Fruit fly (Drosophila melanogaster) whole organism, embryonic: ENCODE measurements around the gene dbr.

Source experiments
- Atf-2 ChIP-seq: fragments of 200-800 bp; sonication (Bioruptor generic); optimal IDR thresholded peaks from 2 replicates; lab custom pipeline; 2016; ENCODE audit warnings: missing biosample characterization, missing genetic modification characterization
- Atf6 ChIP-seq: fragments of 200-800 bp; sonication (Bioruptor generic); IDR thresholded peaks from 2 replicates; pipeline ENCODE4 v1.3.6; 2022; ENCODE audit warnings: missing biosample characterization, missing genetic modification characterization
- CG12769 ChIP-seq: fragments of 200-800 bp; sonication (Bioruptor generic); optimal IDR thresholded peaks from 2 replicates; lab custom pipeline; 2019; ENCODE audit warnings: missing biosample characterization, mild to moderate bottlenecking, missing genetic modification characterization, moderate library complexity
- CG14441 ChIP-seq: fragments of 200-800 bp; sonication (Bioruptor generic); IDR thresholded peaks from 2 replicates; pipeline ENCODE4 v1.3.6; 2022; ENCODE audit warnings: missing biosample characterization, missing genetic modification characterization
- CG14667 ChIP-seq: fragments of 200-800 bp; sonication (Bioruptor generic); IDR thresholded peaks from 2 replicates; pipeline ENCODE4 v1.3.6; 2022; ENCODE audit warnings: missing biosample characterization, missing genetic modification characterization
- CG14965 ChIP-seq: fragments of 200-800 bp; sonication (Bioruptor generic); optimal IDR thresholded peaks from 2 replicates; lab custom pipeline; 2016; ENCODE audit warnings: missing biosample characterization, missing genetic modification characterization, borderline replicate concordance
- CG15601 ChIP-seq: fragments of 200-800 bp; sonication (Bioruptor generic); optimal IDR thresholded peaks from 3 replicates; lab custom pipeline; 2019; ENCODE audit warnings: missing biosample characterization, mild to moderate bottlenecking, missing genetic modification characterization, moderate library complexity
- CG17361 ChIP-seq: fragments of 200-800 bp; sonication (Bioruptor generic); IDR thresholded peaks from 3 replicates; pipeline ENCODE4 v1.3.6; 2022; ENCODE audit warnings: missing biosample characterization, missing genetic modification characterization
- CG17385 ChIP-seq: fragments of 200-800 bp; sonication (Bioruptor generic); optimal IDR thresholded peaks from 3 replicates; lab custom pipeline; 2018; ENCODE audit warnings: missing biosample characterization, mild to moderate bottlenecking, missing genetic modification characterization
- CG17802 ChIP-seq: fragments of 200-800 bp; sonication (Bioruptor generic); optimal IDR thresholded peaks from 2 replicates; lab custom pipeline; 2018; ENCODE audit warnings: missing biosample characterization, mild to moderate bottlenecking, missing genetic modification characterization, moderate library complexity
- CG1832 ChIP-seq: fragments of 200-800 bp; sonication (Bioruptor generic); optimal IDR thresholded peaks from 2 replicates; lab custom pipeline; 2017; ENCODE audit warnings: missing biosample characterization, mild to moderate bottlenecking, missing genetic modification characterization, inconsistent platforms
- CG2120 ChIP-seq: fragments of 200-800 bp; sonication (Bioruptor generic); optimal IDR thresholded peaks from 3 replicates; lab custom pipeline; 2016; ENCODE audit warnings: missing biosample characterization, missing genetic modification characterization
- CG30403 ChIP-seq: fragments of 200-800 bp; sonication (Bioruptor generic); optimal IDR thresholded peaks from 3 replicates; lab custom pipeline; 2016; ENCODE audit warnings: missing biosample characterization, missing genetic modification characterization
- CG31224 ChIP-seq: fragments of 200-800 bp; sonication (Bioruptor generic); IDR thresholded peaks from 2 replicates; pipeline ENCODE4 v1.3.6; 2022; ENCODE audit warnings: missing biosample characterization, missing genetic modification characterization
- CG31441 ChIP-seq: fragments of 200-800 bp; sonication (Bioruptor generic); IDR thresholded peaks from 2 replicates; pipeline ENCODE4 v1.3.6; 2022; ENCODE audit warnings: missing biosample characterization, missing genetic modification characterization
- CG34224 ChIP-seq: fragments of 200-800 bp; sonication (Bioruptor generic); IDR thresholded peaks from 3 replicates; pipeline ENCODE4 v1.3.6; 2022; ENCODE audit warnings: missing biosample characterization, missing genetic modification characterization; ENCODE audit not compliant: partially characterized antibody
- CG4404 ChIP-seq: fragments of 200-800 bp; sonication (Bioruptor generic); IDR thresholded peaks from 2 replicates; pipeline ENCODE4 v1.3.6; 2022; ENCODE audit warnings: missing biosample characterization, missing genetic modification characterization
- CG4617 ChIP-seq: fragments of 200-800 bp; sonication (Bioruptor generic); optimal IDR thresholded peaks from 3 replicates; lab custom pipeline; 2016; ENCODE audit warnings: missing biosample characterization, missing genetic modification characterization, borderline replicate concordance
- CG6175 ChIP-seq: fragments of 200-800 bp; sonication (Bioruptor generic); IDR thresholded peaks from 3 replicates; pipeline ENCODE4 v1.3.6; 2022; ENCODE audit warnings: missing biosample characterization, missing genetic modification characterization
- CG6654 ChIP-seq: fragments of 200-800 bp; sonication (Bioruptor generic); optimal IDR thresholded peaks from 2 replicates; lab custom pipeline; 2017; ENCODE audit warnings: missing biosample characterization, mild to moderate bottlenecking, missing genetic modification characterization
- CG6683 ChIP-seq: fragments of 200-800 bp; sonication (Bioruptor generic); optimal IDR thresholded peaks from 2 replicates; lab custom pipeline; 2017; ENCODE audit warnings: missing biosample characterization, mild to moderate bottlenecking, missing genetic modification characterization, missing genetic modification reagents
- CG8388 ChIP-seq: fragments of 200-800 bp; sonication (Bioruptor generic); optimal IDR thresholded peaks from 2 replicates; lab custom pipeline; 2019; ENCODE audit warnings: missing biosample characterization, mild to moderate bottlenecking, missing genetic modification characterization, moderate library complexity
- CG9437 ChIP-seq: fragments of 200-800 bp; sonication (Bioruptor generic); optimal IDR thresholded peaks from 2 replicates; lab custom pipeline; 2018; ENCODE audit warnings: missing biosample characterization, mild to moderate bottlenecking, missing genetic modification characterization
- Deaf1 ChIP-seq: fragments of 200-800 bp; optimal IDR thresholded peaks from 3 replicates; lab custom pipeline; 2019; ENCODE audit warnings: missing biosample characterization, mild to moderate bottlenecking, missing genetic modification characterization, moderate library complexity
- Hand ChIP-seq: fragments of 200-800 bp; sonication (Bioruptor generic); optimal IDR thresholded peaks from 2 replicates; lab custom pipeline; 2017; ENCODE audit warnings: mild to moderate bottlenecking, missing biosample characterization, missing genetic modification reagents, missing genetic modification characterization
- Hmx ChIP-seq: fragments of 200-800 bp; sonication (Bioruptor generic); optimal IDR thresholded peaks from 2 replicates; lab custom pipeline; 2016; ENCODE audit warnings: missing biosample characterization, missing genetic modification characterization
- Jarid2 ChIP-seq: fragments of 200-800 bp; sonication (Bioruptor generic); optimal IDR thresholded peaks from 3 replicates; lab custom pipeline; 2017; ENCODE audit warnings: mild to moderate bottlenecking, missing biosample characterization, missing genetic modification reagents, missing genetic modification characterization
- Lhr ChIP-seq: fragments of 200-800 bp; sonication (Bioruptor generic); optimal IDR thresholded peaks from 3 replicates; lab custom pipeline; 2017; ENCODE audit warnings: mild to moderate bottlenecking, missing biosample characterization, missing genetic modification reagents, missing genetic modification characterization
- Lpt ChIP-seq: fragments of >200 bp; optimal IDR thresholded peaks from 2 replicates; lab custom pipeline; 2018; ENCODE audit warnings: missing biosample characterization, missing genetic modification characterization
- Med ChIP-seq: fragments of 200-800 bp; sonication (Bioruptor generic); peaks from one replicate; lab custom pipeline; 2016; ENCODE audit warnings: missing biosample characterization, missing genetic modification characterization, mild to moderate bottlenecking, inconsistent platforms, moderate library complexity
- Nf-YC ChIP-seq: fragments of 200-800 bp; optimal IDR thresholded peaks from 3 replicates; lab custom pipeline; 2019; ENCODE audit warnings: missing biosample characterization, mild to moderate bottlenecking, missing genetic modification characterization, moderate library complexity
- bab2 ChIP-seq: fragments of 200-800 bp; sonication (Bioruptor generic); optimal IDR thresholded peaks from 2 replicates; lab custom pipeline; 2016; ENCODE audit warnings: missing biosample characterization, missing genetic modification characterization
- btn ChIP-seq: fragments of 200-800 bp; sonication (Bioruptor generic); optimal IDR thresholded peaks from 2 replicates; lab custom pipeline; 2016; ENCODE audit warnings: missing biosample characterization, missing genetic modification characterization
- crc ChIP-seq: fragments of 200-800 bp; sonication (Bioruptor generic); optimal IDR thresholded peaks from 2 replicates; lab custom pipeline; 2016; ENCODE audit warnings: missing biosample characterization, missing genetic modification characterization
- dati ChIP-seq: fragments of 200-800 bp; sonication (Bioruptor generic); IDR thresholded peaks from 2 replicates; pipeline ENCODE4 v1.3.6; 2022; ENCODE audit warnings: missing biosample characterization, missing genetic modification characterization
- dmrt99B ChIP-seq: fragments of 200-800 bp; sonication (Bioruptor generic); optimal IDR thresholded peaks from 2 replicates; lab custom pipeline; 2018; ENCODE audit warnings: missing biosample characterization, mild to moderate bottlenecking, missing genetic modification characterization, moderate library complexity
- hbn ChIP-seq: fragments of 200-800 bp; sonication (Bioruptor generic); IDR thresholded peaks from 2 replicates; pipeline ENCODE4 v1.3.6; 2022; ENCODE audit warnings: missing biosample characterization, missing genetic modification characterization; ENCODE audit not compliant: partially characterized antibody
- ind ChIP-seq: fragments of 200-800 bp; sonication (Bioruptor generic); optimal IDR thresholded peaks from 3 replicates; lab custom pipeline; 2016; ENCODE audit warnings: missing biosample characterization, missing genetic modification characterization
- lab ChIP-seq: fragments of 200-800 bp; sonication (Bioruptor generic); optimal IDR thresholded peaks from 3 replicates; lab custom pipeline; 2017; ENCODE audit warnings: missing biosample characterization, missing genetic modification characterization, mild to moderate bottlenecking, moderate library complexity, missing genetic modification reagents
- pros ChIP-seq: fragments of 200-800 bp; sonication (Bioruptor generic); optimal IDR thresholded peaks from 3 replicates; lab custom pipeline; 2019; ENCODE audit warnings: missing biosample characterization, mild to moderate bottlenecking, missing genetic modification characterization, moderate library complexity
- ranshi ChIP-seq: fragments of 200-800 bp; sonication (Bioruptor generic); IDR thresholded peaks from 2 replicates; pipeline ENCODE4 v1.3.6; 2022; ENCODE audit warnings: missing biosample characterization, missing genetic modification characterization
- rib ChIP-seq: fragments of 200-800 bp; sonication (Bioruptor generic); IDR thresholded peaks from 2 replicates; pipeline ENCODE4 v1.3.6; 2022; ENCODE audit warnings: missing biosample characterization, missing genetic modification characterization
- sc ChIP-seq, 3 experiments: fragments of >200 bp in 2 of 3; fragments of 200-800 bp in 1 of 3; sonication (Bioruptor generic) in 1 of 3; optimal IDR thresholded peaks; 2 replicates in 2 of 3; 3 replicates in 1 of 3; lab custom pipeline; 2017; ENCODE audit warnings: mild to moderate bottlenecking in 1 of 3, missing biosample characterization in 1 of 3, missing genetic modification characterization in 1 of 3, missing genetic modification reagents in 1 of 3
- sima ChIP-seq: fragments of 200-800 bp; sonication (Bioruptor generic); optimal IDR thresholded peaks from 2 replicates; lab custom pipeline; 2016; ENCODE audit warnings: missing biosample characterization, missing genetic modification characterization
- slbo ChIP-seq: fragments of 200-800 bp; sonication (Bioruptor generic); IDR thresholded peaks from 2 replicates; pipeline ENCODE4 v1.3.6; 2022; ENCODE audit warnings: missing biosample characterization, missing genetic modification characterization
- so ChIP-seq: fragments of 200-800 bp; sonication (Bioruptor generic); IDR thresholded peaks from 3 replicates; pipeline ENCODE4 v1.3.6; 2022; ENCODE audit warnings: missing biosample characterization, missing genetic modification characterization
- tll ChIP-seq, 2 experiments: fragments of 200-800 bp in 1 of 2; fragments of >200 bp in 1 of 2; sonication (Bioruptor generic) in 1 of 2; optimal IDR thresholded peaks; 2 replicates each; lab custom pipeline; 2017 to 2019; ENCODE audit warnings: missing biosample characterization in 2 of 2, missing genetic modification characterization in 2 of 2, mild to moderate bottlenecking in 1 of 2, moderate library complexity in 1 of 2
- wdn ChIP-seq: fragments of 200-800 bp; sonication (Bioruptor generic); IDR thresholded peaks from 2 replicates; pipeline ENCODE4 v1.3.6; 2022; ENCODE audit warnings: missing biosample characterization, missing genetic modification characterization

The dbr gene

DNA sequence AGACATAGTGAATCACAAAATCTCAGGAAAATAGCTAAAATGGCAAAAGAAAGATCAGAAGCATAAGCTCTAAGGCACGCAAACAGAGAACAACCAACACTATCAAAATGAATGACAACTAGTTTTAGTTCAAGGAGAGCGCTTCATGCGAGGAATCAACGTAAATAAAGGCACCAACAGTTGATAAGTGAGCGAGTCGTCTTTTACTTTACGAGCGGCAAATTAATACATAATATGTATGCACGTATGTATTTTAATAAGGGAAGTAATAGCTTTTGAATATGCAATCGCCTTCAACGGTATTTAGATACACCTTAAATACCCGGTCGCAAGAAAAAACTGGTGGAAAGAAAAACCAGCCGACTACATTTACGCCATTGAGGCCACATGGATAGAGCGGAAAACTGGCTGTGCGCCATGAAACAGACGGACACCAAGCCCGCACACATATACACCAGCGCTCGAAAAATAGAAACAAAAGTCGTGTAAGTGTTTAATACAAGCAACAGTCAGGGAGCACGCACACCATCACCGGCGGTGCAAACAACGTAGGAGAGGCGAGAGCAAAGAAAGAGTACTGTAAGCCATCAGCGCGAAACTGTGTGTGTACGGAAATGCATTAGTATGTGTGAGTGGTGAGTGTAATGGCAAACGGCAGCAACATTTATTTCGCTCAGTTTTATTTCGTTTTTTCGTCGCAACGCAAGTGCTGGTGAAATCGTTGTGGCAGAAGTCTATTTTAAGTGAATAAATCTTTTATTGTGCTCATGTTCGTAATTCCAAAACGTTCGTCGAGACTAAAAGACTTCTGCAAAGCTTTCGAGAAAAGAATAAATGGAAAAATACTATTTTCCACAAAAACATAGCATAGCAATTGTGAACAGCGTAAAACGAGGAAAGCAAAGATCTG, at the start of gene dbr (continued):
- no peak for TF ChIP-seq sima (GFP tag; lab: Kevin White, UChicago)
- TF ChIP-seq bab2 (GFP tag; lab: Kevin White, UChicago), result no peak
- TF ChIP-seq CG12769 (tag; lab: Kevin White, UChicago), result peak; percentile 54
- no peak for TF ChIP-seq CG4617
- no peak for TF ChIP-seq Hmx (GFP tag; lab: Kevin White, UChicago)
- TF ChIP-seq dati (GFP tag; lab: Robert Waterston, UW), result no peak
- TF ChIP-seq pros, result peak; percentile 88
- no peak for TF ChIP-seq CG30403 (GFP tag; lab: Kevin White, UChicago)
- peak; percentile 65 for TF ChIP-seq Med (GFP tag; lab: Kevin White, UChicago)
- no peak for TF ChIP-seq ind
- TF ChIP-seq CG17385, result peak; percentile 18
- TF ChIP-seq Lhr (GFP tag; lab: Kevin White, UChicago), result no peak
- no peak for TF ChIP-seq CG14441 (GFP tag; lab: Robert Waterston, UW)
- TF ChIP-seq CG34224 (GFP tag; lab: Robert Waterston, UW), result no peak
- TF ChIP-seq Atf6, result 0 out of 2 replicates have a peak, but pooled peaks have one; percentile 12
- TF ChIP-seq hbn, result peak; percentile 26; the same call in 1 of the 2 replicates
- no peak for TF ChIP-seq CG14965
- peak; percentile 35; the same call in 1 of the 3 replicates for TF ChIP-seq so (GFP tag; lab: Robert Waterston, UW)
- TF ChIP-seq slbo (GFP tag; lab: Robert Waterston, UW), result no peak
- no peak for TF ChIP-seq CG8388 (GFP tag; lab: Kevin White, UChicago)
- TF ChIP-seq crc, result no peak
- TF ChIP-seq Jarid2 (GFP tag; lab: Kevin White, UChicago), result peak; percentile 48
- TF ChIP-seq Lpt (GFP tag; lab: Kevin White, UChicago), result peak; percentile 86
- TF ChIP-seq wdn (GFP tag; lab: Robert Waterston, UW), result no peak
- TF ChIP-seq Atf-2 (GFP tag; lab: Kevin White, UChicago), result no peak
- no peak for TF ChIP-seq CG9437 (GFP tag; lab: Kevin White, UChicago)
- no peak for TF ChIP-seq sc (optimal IDR thresholded peaks at IDR 0.05; lab: Kevin White, UChicago)
- no peak for TF ChIP-seq sc (GFP tag; optimal IDR thresholded peaks at IDR 0.05; lab: Kevin White, UChicago)
- no peak for TF ChIP-seq CG2120 (GFP tag; lab: Kevin White, UChicago)
- TF ChIP-seq CG14667 (GFP tag; lab: Robert Waterston, UW), result no peak
- no peak for TF ChIP-seq CG31224 (GFP tag; lab: Robert Waterston, UW)
- no peak for TF ChIP-seq CG4404
- peak; percentile 64 for TF ChIP-seq lab
- no peak for TF ChIP-seq CG1832 (GFP tag; lab: Kevin White, UChicago)
- peak; percentile 37 for TF ChIP-seq dmrt99B (tag; lab: Kevin White, UChicago)
- no peak for TF ChIP-seq CG6654 (GFP tag; lab: Kevin White, UChicago)
- no peak for TF ChIP-seq tll (GFP tag; optimal IDR thresholded peaks at IDR 0.05; lab: Kevin White, UChicago)
- TF ChIP-seq Nf-YC, result peak; percentile 53
- TF ChIP-seq CG6683 (GFP tag; lab: Kevin White, UChicago), result no peak
- no peak for TF ChIP-seq btn (GFP tag; lab: Kevin White, UChicago)
- TF ChIP-seq CG31441 (GFP tag; lab: Robert Waterston, UW), result no peak
- TF ChIP-seq CG17361, result peak; percentile 28; the same call in 1 of the 3 replicates
- TF ChIP-seq Deaf1 (tag; lab: Kevin White, UChicago), result peak; percentile 65
- TF ChIP-seq CG15601 (tag; lab: Kevin White, UChicago), result no peak
- TF ChIP-seq ranshi (GFP tag; lab: Robert Waterston, UW), result no peak
- peak; percentile 78 for TF ChIP-seq rib (GFP tag; lab: Robert Waterston, UW)
- no peak for TF ChIP-seq CG6175
- TF ChIP-seq Hand (GFP tag; lab: Kevin White, UChicago), result peak; percentile 68
- TF ChIP-seq CG17802 (tag; lab: Kevin White, UChicago), result no peak
